Worm (Caenorhabditis elegans) whole organism, late embryonic: ENCODE measurements around the gene hum-6.

ENCODE experiments used
- ceh-31 ChIP-seq: sonication (generic microtip); optimal IDR thresholded peaks from 2 replicates; lab custom pipeline; 2016; ENCODE audit warnings: missing genetic modification characterization, missing compliant biosample characterization
- ceh-9 ChIP-seq: sonication (generic microtip); optimal IDR thresholded peaks from 2 replicates; lab custom pipeline; 2016; ENCODE audit warnings: mild to moderate bottlenecking, missing genetic modification characterization, inconsistent platforms, missing compliant biosample characterization
- fkh-10 ChIP-seq: fragments of 150-350 bp; optimal IDR thresholded peaks from 2 replicates; lab custom pipeline; 2014; ENCODE audit warnings: missing biosample characterization, missing genetic modification reagents, missing genetic modification characterization
- hlh-13 ChIP-seq: fragments of 200-800 bp; sonication (Bioruptor generic); optimal IDR thresholded peaks from 2 replicates; lab custom pipeline; 2018; ENCODE audit warnings: mild to moderate bottlenecking, missing genetic modification characterization, missing compliant biosample characterization
- hlh-30 ChIP-seq: sonication (generic microtip); optimal IDR thresholded peaks from 2 replicates; lab custom pipeline; 2017; ENCODE audit warnings: antibody characterized with exemption, missing genetic modification characterization, missing compliant biosample characterization; ENCODE audit not compliant: insufficient read depth
- mec-3 ChIP-seq: sonication (generic microtip); optimal IDR thresholded peaks from 2 replicates; lab custom pipeline; 2016; ENCODE audit warnings: borderline replicate concordance, missing genetic modification characterization, missing compliant biosample characterization
- nfya-1 ChIP-seq: sonication (generic microtip); optimal IDR thresholded peaks from 2 replicates; lab custom pipeline; 2017; ENCODE audit warnings: missing genetic modification characterization, mild to moderate bottlenecking, missing compliant biosample characterization, antibody characterized with exemption, moderate library complexity
- nhr-232 ChIP-seq: sonication (generic microtip); optimal IDR thresholded peaks from 2 replicates; lab custom pipeline; 2016; ENCODE audit warnings: missing genetic modification characterization, missing compliant biosample characterization
- npax-4 ChIP-seq: sonication (generic microtip); optimal IDR thresholded peaks from 2 replicates; lab custom pipeline; 2016; ENCODE audit warnings: missing genetic modification characterization, missing compliant biosample characterization
- odd-2 ChIP-seq: sonication (generic microtip); optimal IDR thresholded peaks from 2 replicates; lab custom pipeline; 2017; ENCODE audit warnings: antibody characterized with exemption, mild to moderate bottlenecking, missing genetic modification characterization, missing compliant biosample characterization
- sdc-2 ChIP-seq: sonication (generic microtip); optimal IDR thresholded peaks from 2 replicates; lab custom pipeline; 2016; ENCODE audit warnings: missing genotype, missing genetic modification characterization, missing compliant biosample characterization
- sox-2 ChIP-seq: fragments of 200-800 bp; sonication (Bioruptor generic); IDR thresholded peaks from 2 replicates; pipeline ENCODE4 v1.3.6; 2022; ENCODE audit warnings: missing genetic modification reagents, missing genetic modification characterization, missing compliant biosample characterization
- ztf-16 ChIP-seq: sonication (generic microtip); optimal IDR thresholded peaks from 2 replicates; lab custom pipeline; 2017; ENCODE audit warnings: missing genetic modification characterization, missing compliant biosample characterization

DNA sequence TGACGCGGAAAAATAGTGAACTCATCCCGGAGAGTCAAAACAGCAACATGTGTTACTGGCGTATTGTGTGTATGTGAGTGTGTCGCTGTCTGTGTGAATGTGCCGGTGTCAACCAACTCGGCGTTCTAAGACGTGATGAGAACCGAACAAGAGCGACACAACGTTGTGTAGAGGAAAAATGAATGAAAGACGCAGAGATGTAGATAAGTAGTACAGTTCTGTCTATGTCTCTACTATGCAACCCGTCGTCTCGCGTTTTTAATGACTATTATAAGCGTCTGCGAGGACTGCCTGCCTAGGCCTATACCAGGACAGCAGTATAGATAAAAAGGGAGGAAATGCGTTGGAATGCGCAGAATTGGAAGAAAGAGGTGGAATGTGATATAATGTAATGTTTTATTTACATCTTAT lies 14.9 kb upstream of the hum-6 start:
- TF ChIP-seq ceh-31 (peak; percentile 58), sox-2 (GFP tag; lab: Robert Waterston, UW) (no peak), ceh-9 (no peak), hlh-30 (tag; lab: Kevin White, UChicago) (no peak), nhr-232 (no peak), fkh-10 (GFP tag; lab: Kevin White, UChicago) (no peak), npax-4 (tag; lab: Kevin White, UChicago) (no peak), mec-3 (tag; lab: Kevin White, UChicago) (no peak), sdc-2 (tag; lab: Kevin White, UChicago) (peak; percentile 59), ztf-16 (tag; lab: Kevin White, UChicago) (no peak), hlh-13 (GFP tag; lab: Kevin White, UChicago) (no peak), nfya-1 (tag; lab: Kevin White, UChicago) (peak; percentile 6), odd-2 (tag; lab: Kevin White, UChicago) (no peak)
